Worm (Caenorhabditis elegans) whole organism, L4 larva: ENCODE measurements around the gene B0244.5.
A peak's percentile ranks its signal among the peaks of the same experiment; 100 is the strongest.

Experiments
- D1046.2 ChIP-seq: fragments of 200-800 bp; sonication (Bioruptor generic); IDR thresholded peaks from 2 replicates; pipeline ENCODE4 v1.3.6; 2022; ENCODE audit warnings: missing genetic modification characterization, missing compliant biosample characterization
- F10B5.3 ChIP-seq: sonication (generic microtip); optimal IDR thresholded peaks from 2 replicates; lab custom pipeline; 2016; ENCODE audit warnings: mild to moderate bottlenecking, missing genetic modification characterization, missing compliant biosample characterization
- F44E2.7 ChIP-seq: fragments of 200-800 bp; sonication (Bioruptor generic); IDR thresholded peaks from 2 replicates; pipeline ENCODE4 v2.1.2; 2022; ENCODE audit warnings: missing genetic modification characterization, missing compliant biosample characterization
- F49E8.2 ChIP-seq: sonication (generic microtip); optimal IDR thresholded peaks from 2 replicates; lab custom pipeline; 2016; ENCODE audit warnings: missing compliant biosample characterization, mild to moderate bottlenecking, missing genetic modification characterization, borderline replicate concordance
- R02D3.7 ChIP-seq: fragments of 150-350 bp; sonication (generic microtip); optimal IDR thresholded peaks from 3 replicates; lab custom pipeline; 2014; ENCODE audit warnings: missing biosample characterization, missing genetic modification characterization
- T20F7.1 ChIP-seq: fragments of 200-800 bp; sonication (Bioruptor generic); optimal IDR thresholded peaks from 2 replicates; lab custom pipeline; 2018; ENCODE audit warnings: mild to moderate bottlenecking, missing genetic modification characterization, missing compliant biosample characterization
- Y48G9A.11 ChIP-seq: fragments of 200-800 bp; sonication (Bioruptor generic); IDR thresholded peaks from 2 replicates; pipeline ENCODE4 v1.3.6; 2022; ENCODE audit warnings: missing genetic modification reagents, missing genetic modification characterization, missing compliant biosample characterization
- Y75B8A.6 ChIP-seq: fragments of 200-800 bp; sonication (Bioruptor generic); IDR thresholded peaks from 2 replicates; pipeline ENCODE4 v1.3.6; 2022; ENCODE audit warnings: missing genetic modification reagents, missing genetic modification characterization, missing compliant biosample characterization
- aha-1 ChIP-seq: fragments of 150-350 bp; peaks from one replicate; lab custom pipeline; 2014; ENCODE audit warnings: missing biosample characterization, missing genetic modification characterization
- ama-1 ChIP-seq: fragments of 150-350 bp; optimal IDR thresholded peaks from 2 replicates; lab custom pipeline; 2014; ENCODE audit warnings: inconsistent platforms, mixed read lengths
- arid-1 ChIP-seq: fragments of 200-800 bp; sonication (Bioruptor generic); conservative IDR thresholded peaks from 2 replicates; pipeline ENCODE4 v1.3.6; 2022; ENCODE audit warnings: missing genetic modification reagents, missing genetic modification characterization, missing compliant biosample characterization
- ceh-20 ChIP-seq: fragments of 200-800 bp; sonication (Bioruptor generic); IDR thresholded peaks from 2 replicates; pipeline ENCODE4 v1.3.6; 2022; ENCODE audit warnings: missing genetic modification reagents, missing genetic modification characterization, missing compliant biosample characterization
- ceh-32 ChIP-seq: sonication (generic microtip); optimal IDR thresholded peaks from 2 replicates; lab custom pipeline; 2016; ENCODE audit warnings: mild to moderate bottlenecking, missing genetic modification characterization, missing compliant biosample characterization; ENCODE audit not compliant: poor library complexity
- ceh-82 ChIP-seq: sonication (generic microtip); optimal IDR thresholded peaks from 2 replicates; lab custom pipeline; 2017; ENCODE audit warnings: missing biosample characterization, missing genetic modification characterization
- daf-19 ChIP-seq: fragments of 200-800 bp; sonication (Bioruptor generic); conservative IDR thresholded peaks from 2 replicates; pipeline ENCODE4 v1.3.6; 2022; ENCODE audit warnings: missing genetic modification characterization, missing compliant biosample characterization
- daf-8 ChIP-seq: fragments of 200-800 bp; sonication (Bioruptor generic); IDR thresholded peaks from 2 replicates; pipeline ENCODE4 v1.3.6; 2022; ENCODE audit warnings: missing genetic modification characterization, missing compliant biosample characterization
- dmd-6 ChIP-seq: fragments of 200-800 bp; sonication (Bioruptor generic); IDR thresholded peaks from 2 replicates; pipeline ENCODE4 v1.3.6; 2022; ENCODE audit warnings: missing genetic modification reagents, missing genetic modification characterization, missing compliant biosample characterization
- dmd-8 ChIP-seq: fragments of 200-800 bp; sonication (Bioruptor generic); IDR thresholded peaks from 2 replicates; pipeline ENCODE4 v1.3.6; 2022; ENCODE audit warnings: missing genetic modification characterization, missing compliant biosample characterization
- egl-27 ChIP-seq: sonication (generic microtip); optimal IDR thresholded peaks from 3 replicates; lab custom pipeline; 2017; ENCODE audit warnings: missing biosample characterization, missing genetic modification reagents, missing genetic modification characterization
- fos-1 ChIP-seq: fragments of 150-350 bp; optimal IDR thresholded peaks from 2 replicates; lab custom pipeline; 2014; ENCODE audit warnings: missing biosample characterization, missing genetic modification characterization
- hlh-30 ChIP-seq: sonication (generic microtip); optimal IDR thresholded peaks from 2 replicates; lab custom pipeline; 2017; ENCODE audit warnings: antibody characterized with exemption, mild to moderate bottlenecking, missing genetic modification characterization, missing compliant biosample characterization; ENCODE audit not compliant: insufficient read depth
- lin-1 ChIP-seq: fragments of 200-800 bp; sonication (Bioruptor generic); IDR thresholded peaks from 2 replicates; pipeline ENCODE4 v1.3.6; 2022; ENCODE audit warnings: missing genetic modification reagents, missing genetic modification characterization, missing compliant biosample characterization
- lin-15B ChIP-seq: fragments of 150-350 bp; sonication (generic microtip); optimal IDR thresholded peaks from 3 replicates; lab custom pipeline; 2014; ENCODE audit warnings: missing biosample characterization, missing genetic modification characterization
- lin-38 ChIP-seq: fragments of 200-800 bp; sonication (Bioruptor generic); IDR thresholded peaks from 2 replicates; pipeline ENCODE4 v1.3.6; 2022; ENCODE audit warnings: missing genetic modification reagents, missing genetic modification characterization, missing compliant biosample characterization
- lin-39 ChIP-seq: fragments of 150-350 bp; optimal IDR thresholded peaks from 2 replicates; lab custom pipeline; 2014; ENCODE audit warnings: missing biosample characterization, missing genetic modification reagents, missing genetic modification characterization
- lir-3 ChIP-seq: sonication (generic microtip); optimal IDR thresholded peaks from 2 replicates; lab custom pipeline; 2016; ENCODE audit warnings: mild to moderate bottlenecking, missing genetic modification characterization, missing compliant biosample characterization
- madf-5 ChIP-seq, 2 experiments: fragments of 200-800 bp; sonication (Bioruptor generic); IDR thresholded peaks; 2 replicates each; pipeline ENCODE4 v1.3.6; 2022; ENCODE audit warnings: missing compliant biosample characterization in 2 of 2, missing genetic modification characterization in 2 of 2
- madf-9 ChIP-seq: fragments of 200-800 bp; sonication (Bioruptor generic); conservative IDR thresholded peaks from 2 replicates; pipeline ENCODE4 v1.3.6; 2022; ENCODE audit warnings: missing genetic modification reagents, missing genetic modification characterization, missing compliant biosample characterization
- mdl-1 ChIP-seq, 2 experiments: fragments of 150-350 bp in 1 of 2; sonication (generic microtip) in 1 of 2; optimal IDR thresholded peaks; 2 replicates each; lab custom pipeline; 2014 to 2017; ENCODE audit warnings: missing biosample characterization in 2 of 2, missing genetic modification characterization in 2 of 2
- mes-2 ChIP-seq: sonication (generic microtip); optimal IDR thresholded peaks from 2 replicates; lab custom pipeline; 2016; ENCODE audit warnings: missing genotype, mild to moderate bottlenecking, missing genetic modification characterization, missing compliant biosample characterization; ENCODE audit not compliant: poor library complexity, severe bottlenecking
- mxl-2 ChIP-seq: fragments of 200-800 bp; sonication (Bioruptor generic); conservative IDR thresholded peaks from 2 replicates; pipeline ENCODE4 v1.3.6; 2022; ENCODE audit warnings: missing genetic modification reagents, missing genetic modification characterization, missing compliant biosample characterization
- mxl-3 ChIP-seq: fragments of 200-800 bp; sonication (Bioruptor generic); optimal IDR thresholded peaks from 2 replicates; lab custom pipeline; 2018; ENCODE audit warnings: mild to moderate bottlenecking, missing genetic modification characterization, missing compliant biosample characterization
- nhr-11 ChIP-seq: fragments of 150-350 bp; optimal IDR thresholded peaks from 2 replicates; lab custom pipeline; 2014; ENCODE audit warnings: missing biosample characterization, missing genetic modification characterization
- nhr-111 ChIP-seq: fragments of 200-800 bp; sonication (Bioruptor generic); optimal IDR thresholded peaks from 2 replicates; lab custom pipeline; 2018; ENCODE audit warnings: mild to moderate bottlenecking, missing genetic modification characterization, missing compliant biosample characterization
- nhr-28 ChIP-seq: fragments of 150-350 bp; optimal IDR thresholded peaks from 2 replicates; lab custom pipeline; 2014; ENCODE audit warnings: missing biosample characterization, missing genetic modification characterization
- nhr-76 ChIP-seq: fragments of 150-350 bp; optimal IDR thresholded peaks from 2 replicates; lab custom pipeline; 2014; ENCODE audit warnings: missing biosample characterization, missing genetic modification characterization
- pha-4 ChIP-seq, 2 experiments: fragments of 150-350 bp in 1 of 2; fragments of 200-800 bp in 1 of 2; sonication (Bioruptor generic) in 1 of 2; IDR thresholded peaks in 1 of 2; optimal IDR thresholded peaks in 1 of 2; 2 replicates each; pipeline versions ENCODE4 v1.3.6 to Lab custom; 2014 to 2022; ENCODE audit warnings: missing genetic modification characterization in 2 of 2, missing genetic modification reagents in 2 of 2, missing biosample characterization in 1 of 2, missing compliant biosample characterization in 1 of 2
- saeg-2 ChIP-seq: fragments of 200-800 bp; sonication (Bioruptor generic); IDR thresholded peaks from 2 replicates; pipeline ENCODE4 v1.3.6; 2022; ENCODE audit warnings: missing genetic modification reagents, missing genetic modification characterization, missing compliant biosample characterization
- snpc-4 ChIP-seq: fragments of 150-350 bp; optimal IDR thresholded peaks from 2 replicates; lab custom pipeline; 2014; ENCODE audit warnings: missing biosample characterization, missing genetic modification characterization
- spr-1 ChIP-seq: sonication (generic microtip); optimal IDR thresholded peaks from 2 replicates; lab custom pipeline; 2016; ENCODE audit warnings: mild to moderate bottlenecking, missing genetic modification characterization, missing compliant biosample characterization
- tra-1 ChIP-seq: fragments of 200-800 bp; sonication (Bioruptor generic); IDR thresholded peaks from 2 replicates; pipeline ENCODE4 v1.3.6; 2022; ENCODE audit warnings: missing genetic modification reagents, missing genetic modification characterization, missing compliant biosample characterization
- unc-39 ChIP-seq: sonication (generic microtip); optimal IDR thresholded peaks from 2 replicates; lab custom pipeline; 2017; ENCODE audit warnings: missing biosample characterization, missing genetic modification characterization
- unc-62 ChIP-seq, 3 experiments: fragments of 150-350 bp in 1 of 3; sonication (generic microtip); optimal IDR thresholded peaks in 2 of 3; peaks in 1 of 3; 1 replicate in 1 of 3; 2 replicates in 2 of 3; lab custom pipeline; 2014 to 2017; ENCODE audit warnings: missing biosample characterization in 3 of 3, missing genetic modification characterization in 3 of 3, missing genetic modification reagents in 3 of 3, missing genotype in 1 of 3
- vab-7 ChIP-seq: fragments of 200-800 bp; sonication (Bioruptor generic); IDR thresholded peaks from 2 replicates; pipeline ENCODE4 v1.3.6; 2022; ENCODE audit warnings: missing genetic modification reagents, missing genetic modification characterization, missing compliant biosample characterization
- zfp-2 ChIP-seq: sonication (generic microtip); optimal IDR thresholded peaks from 2 replicates; lab custom pipeline; 2016; ENCODE audit warnings: mild to moderate bottlenecking, missing genetic modification characterization, missing compliant biosample characterization
- ztf-7 ChIP-seq: fragments of 150-350 bp; optimal IDR thresholded peaks from 2 replicates; lab custom pipeline; 2014; ENCODE audit warnings: missing biosample characterization, missing genetic modification characterization

The B0244.5 gene

DNA sequence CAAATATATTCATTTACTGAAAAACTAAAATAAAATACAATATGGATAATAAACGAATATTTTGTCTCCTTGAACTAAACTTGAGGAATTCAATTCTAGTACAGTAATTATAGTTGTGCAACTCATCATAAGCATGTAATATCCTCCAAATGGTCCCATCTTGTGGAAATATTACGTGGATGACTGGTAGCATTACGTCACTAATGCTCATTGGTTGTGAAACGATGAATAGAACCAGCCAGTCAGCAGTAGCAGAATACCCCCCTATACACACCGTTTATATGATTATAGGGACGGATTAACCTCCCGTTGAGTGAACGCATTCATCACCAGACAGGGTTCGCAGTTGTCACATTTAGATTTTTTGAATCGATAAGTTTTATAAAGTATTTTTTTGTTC is 26.3 kb upstream of the B0244.5 start:
- TF ChIP-seq saeg-2 (no peak), spr-1 (tag; lab: Kevin White, UChicago) (no peak), F10B5.3 (no peak), arid-1 (GFP tag; lab: Robert Waterston, UW) (no peak), D1046.2 (GFP tag; lab: Robert Waterston, UW) (no peak), lin-15B (tag; lab: Kevin White, UChicago) (no peak), T20F7.1 (GFP tag; lab: Kevin White, UChicago) (no peak), ztf-7 (tag; lab: Kevin White, UChicago) (no peak)

DNA sequence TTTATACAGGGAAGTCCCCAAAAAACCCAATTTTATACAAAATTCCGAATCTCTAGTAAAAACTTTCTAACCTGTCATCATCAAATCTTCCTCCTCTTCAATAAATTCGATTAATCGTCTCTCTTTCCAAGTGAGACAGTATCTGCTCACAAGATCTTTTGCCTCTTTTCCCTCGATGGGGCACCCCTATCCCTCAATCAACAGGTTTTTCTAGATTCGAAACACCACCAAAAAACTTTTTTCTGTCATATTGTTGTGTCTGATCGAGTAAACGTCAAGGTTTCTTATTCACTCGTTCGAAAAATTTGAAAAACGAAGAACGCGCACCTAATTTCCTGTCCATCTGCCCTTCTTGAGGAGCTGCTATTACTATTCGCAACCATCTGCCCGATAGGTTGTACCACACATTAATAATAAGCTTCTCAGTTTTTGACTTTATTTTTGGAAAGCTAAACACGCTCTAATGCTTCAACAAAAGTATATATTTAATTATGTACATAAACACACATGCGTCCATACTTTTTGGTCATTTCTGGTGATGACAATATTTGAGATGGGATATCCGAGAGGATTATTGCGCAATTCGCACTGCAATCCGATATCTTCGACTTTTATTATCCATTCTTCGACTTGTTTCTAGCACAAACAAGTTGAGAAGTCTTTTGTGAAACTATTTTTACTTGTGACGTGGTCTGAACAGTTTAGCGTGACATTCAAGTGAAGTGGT is 25.4 kb upstream of the B0244.5 start:
- TF ChIP-seq aha-1 (tag; lab: Kevin White, UChicago) (peak; percentile 93), lin-1 (GFP tag; lab: Robert Waterston, UW) (no peak), unc-62 (GFP tag; optimal IDR thresholded peaks at IDR 0.05 in 1 of 2; lab: Kevin White, UChicago) (peak in 1 of 2 experiments; percentile 13), unc-62 (tag; optimal IDR thresholded peaks at IDR 0.05; lab: Kevin White, UChicago) (no peak)

DNA sequence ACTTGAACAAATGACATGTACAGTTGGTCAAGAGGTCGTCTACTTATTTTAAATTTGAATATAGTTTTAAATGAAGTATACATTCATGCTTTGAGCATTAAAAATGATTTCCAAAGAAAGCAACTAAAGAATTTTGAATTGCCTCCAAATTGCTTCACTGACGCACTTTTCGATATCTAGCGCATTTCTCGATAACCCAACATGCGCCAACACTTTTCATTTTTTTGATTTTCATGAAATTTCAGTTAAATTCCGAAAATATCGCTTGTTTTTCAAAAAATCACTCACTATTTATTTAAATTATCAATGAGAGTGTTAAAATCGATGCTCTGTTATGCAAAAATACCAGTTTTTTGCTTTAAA is 24.9 kb upstream of the B0244.5 start:
- peak; percentile 35 for TF ChIP-seq mes-2 (tag; lab: Kevin White, UChicago)
- no peak for TF ChIP-seq egl-27
- no peak for TF ChIP-seq ceh-20 (GFP tag; lab: Robert Waterston, UW)
- TF ChIP-seq lir-3: no peak
- TF ChIP-seq daf-19 (GFP tag; lab: Robert Waterston, UW): no peak
- TF ChIP-seq mxl-3 (GFP tag; lab: Kevin White, UChicago): no peak
- no peak for TF ChIP-seq F44E2.7 (GFP tag; lab: Robert Waterston, UW)
- TF ChIP-seq nhr-28 (tag; lab: Kevin White, UChicago): no peak
- peak; percentile 62 for TF ChIP-seq F49E8.2 (tag; lab: Kevin White, UChicago)
- no peak for TF ChIP-seq nhr-111 (GFP tag; lab: Kevin White, UChicago)
- TF ChIP-seq zfp-2 (tag; lab: Kevin White, UChicago): no peak
- TF ChIP-seq ceh-82 (tag; lab: Kevin White, UChicago): no peak
- TF ChIP-seq madf-9 (GFP tag; lab: Robert Waterston, UW): no peak
- peak; percentile 50; the same call in 1 of the 2 replicates for TF ChIP-seq Y48G9A.11 (GFP tag; lab: Robert Waterston, UW)
- peak; percentile 58 for TF ChIP-seq lin-38
- no peak for TF ChIP-seq tra-1
- TF ChIP-seq Y75B8A.6 (GFP tag; lab: Robert Waterston, UW): no peak
- no peak for TF ChIP-seq unc-39 (tag; lab: Kevin White, UChicago)
- TF ChIP-seq nhr-76 (tag; lab: Kevin White, UChicago): no peak
- TF ChIP-seq nhr-11 (tag; lab: Kevin White, UChicago): no peak
- TF ChIP-seq dmd-6 (GFP tag; lab: Robert Waterston, UW): no peak
- TF ChIP-seq daf-8 (GFP tag; lab: Robert Waterston, UW): no peak
- TF ChIP-seq snpc-4: no peak
- no peak for TF ChIP-seq mxl-2 (GFP tag; lab: Robert Waterston, UW)
- TF ChIP-seq R02D3.7 (tag; lab: Kevin White, UChicago): no peak
- TF ChIP-seq ceh-32: no peak
- TF ChIP-seq madf-5 (GFP tag; IDR thresholded peaks at IDR 0.05; lab: Robert Waterston, UW): no peak
- TF ChIP-seq mdl-1 (tag; optimal IDR thresholded peaks at IDR 0.05; lab: Kevin White, UChicago): no peak
- TF ChIP-seq lin-39 (tag; lab: Kevin White, UChicago): no peak
- no peak for TF ChIP-seq fos-1 (tag; lab: Kevin White, UChicago)
- no peak for TF ChIP-seq pha-4 (GFP tag; IDR thresholded peaks at IDR 0.05; lab: Robert Waterston, UW)
- TF ChIP-seq pha-4 (tag; optimal IDR thresholded peaks at IDR 0.05; lab: Kevin White, UChicago): no peak
- TF ChIP-seq lin-1 (GFP tag; lab: Robert Waterston, UW): no peak
- no peak for TF ChIP-seq vab-7 (GFP tag; lab: Robert Waterston, UW)
- no peak for TF ChIP-seq ama-1 (lab: Kevin White, UChicago)
- no peak for TF ChIP-seq saeg-2
- TF ChIP-seq hlh-30: no peak
- TF ChIP-seq dmd-8: no peak
- no peak for TF ChIP-seq aha-1 (tag; lab: Kevin White, UChicago)
